Fruit fly (Drosophila melanogaster): ENCODE results near the gene CG14419.

- TF ChIP-seq br (GFP tag; optimal IDR thresholded peaks at IDR 0.05) (no peak), h (GFP tag; optimal IDR thresholded peaks at IDR 0.05) (no peak), Hr78 (GFP tag; optimal IDR thresholded peaks at IDR 0.05) (no peak), HLH106 (tag; optimal IDR thresholded peaks at IDR 0.05) (no peak), GATAd (GFP tag; optimal IDR thresholded peaks at IDR 0.05) (no peak), Abd-B (GFP tag; optimal IDR thresholded peaks at IDR 0.05) (no peak), dsf (GFP tag; optimal IDR thresholded peaks at IDR 0.05; ENCODE audit: borderline replicate concordance) (no peak)
Observed at dm6 chrX:2918551-2918950, 32.8 kb upstream of the CG14419 start.

Data from whole organism, wandering third instar larva.